Worm (Caenorhabditis elegans) whole organism, L1 larva: ENCODE data around the gene dex-1.

ENCODE experiments used
- C04F5.9 ChIP-seq: sonication (generic microtip); optimal IDR thresholded peaks from 2 replicates; lab custom pipeline; 2016; ENCODE audit warnings: missing genetic modification characterization, missing compliant biosample characterization
- C34B4.2 ChIP-seq: sonication (generic microtip); optimal IDR thresholded peaks from 2 replicates; lab custom pipeline; 2017; ENCODE audit warnings: mild to moderate bottlenecking, missing genetic modification characterization, missing compliant biosample characterization
- Y116A8C.19 ChIP-seq: sonication (generic microtip); optimal IDR thresholded peaks from 2 replicates; lab custom pipeline; 2016; ENCODE audit warnings: missing compliant biosample characterization, missing genetic modification characterization, borderline replicate concordance
- alr-1 ChIP-seq: fragments of 200-800 bp; sonication (Bioruptor generic); optimal IDR thresholded peaks from 2 replicates; lab custom pipeline; 2018; ENCODE audit warnings: borderline replicate concordance, mild to moderate bottlenecking, missing genetic modification characterization, missing compliant biosample characterization
- ceh-82 ChIP-seq, 3 experiments: fragments of 150-350 bp in 1 of 3; sonication (generic microtip) in 2 of 3; optimal IDR thresholded peaks; 2 replicates each; lab custom pipeline; 2014 to 2017; ENCODE audit warnings: missing biosample characterization in 3 of 3, missing genetic modification characterization in 3 of 3
- ceh-88 ChIP-seq: fragments of 200-800 bp; sonication (Bioruptor generic); IDR thresholded peaks from 2 replicates; pipeline ENCODE4 v1.3.6; 2022; ENCODE audit warnings: missing genetic modification characterization, missing compliant biosample characterization
- ceh-90 ChIP-seq: sonication (generic microtip); optimal IDR thresholded peaks from 2 replicates; lab custom pipeline; 2016; ENCODE audit warnings: missing genetic modification characterization, missing compliant biosample characterization
- dpl-1 ChIP-seq, 3 experiments: fragments of 150-350 bp in 2 of 3; sonication (generic microtip) in 1 of 3; optimal IDR thresholded peaks; 2 replicates each; lab custom pipeline; 2014 to 2017; ENCODE audit warnings: missing biosample characterization in 3 of 3, missing genetic modification characterization in 3 of 3, missing genetic modification reagents in 3 of 3
- dsc-1 ChIP-seq: sonication (generic microtip); optimal IDR thresholded peaks from 2 replicates; lab custom pipeline; 2016; ENCODE audit warnings: mild to moderate bottlenecking, missing genetic modification characterization, missing compliant biosample characterization
- efl-1 ChIP-seq, 4 experiments: fragments of 150-350 bp; optimal IDR thresholded peaks in 3 of 4; peaks in 1 of 4; 1 replicate in 1 of 4; 2 replicates in 3 of 4; lab custom pipeline; 2014; ENCODE audit warnings: missing biosample characterization in 2 of 4, missing genetic modification characterization in 2 of 4, missing genetic modification reagents in 2 of 4
- egl-13 ChIP-seq: sonication (generic microtip); optimal IDR thresholded peaks from 2 replicates; lab custom pipeline; 2016; ENCODE audit warnings: missing genotype, missing genetic modification reagents, missing genetic modification characterization, missing compliant biosample characterization
- ets-5 ChIP-seq: fragments of 200-800 bp; sonication (Bioruptor generic); IDR thresholded peaks from 2 replicates; pipeline ENCODE4 v1.3.6; 2022; ENCODE audit warnings: missing genetic modification characterization, missing compliant biosample characterization
- fkh-4 ChIP-seq: sonication (generic microtip); optimal IDR thresholded peaks from 2 replicates; lab custom pipeline; 2016; ENCODE audit warnings: missing compliant biosample characterization, missing genetic modification characterization, borderline replicate concordance
- fkh-8 ChIP-seq: sonication (generic microtip); optimal IDR thresholded peaks from 2 replicates; lab custom pipeline; 2016; ENCODE audit warnings: mild to moderate bottlenecking, missing genetic modification characterization, missing compliant biosample characterization
- fos-1 ChIP-seq: fragments of 150-350 bp; optimal IDR thresholded peaks from 2 replicates; lab custom pipeline; 2014; ENCODE audit warnings: missing biosample characterization, missing genetic modification characterization
- grh-1 ChIP-seq: fragments of 200-800 bp; sonication (Bioruptor generic); IDR thresholded peaks from 2 replicates; pipeline ENCODE4 v1.3.6; 2022; ENCODE audit warnings: missing genetic modification reagents, missing genetic modification characterization, missing compliant biosample characterization
- hlh-17 ChIP-seq: fragments of 200-800 bp; sonication (Bioruptor generic); optimal IDR thresholded peaks from 2 replicates; lab custom pipeline; 2018; ENCODE audit warnings: missing genetic modification characterization, mild to moderate bottlenecking, missing compliant biosample characterization, moderate library complexity, borderline replicate concordance
- irx-1 ChIP-seq: sonication (generic microtip); optimal IDR thresholded peaks from 2 replicates; lab custom pipeline; 2016; ENCODE audit warnings: missing genetic modification characterization, missing compliant biosample characterization
- lin-13 ChIP-seq: fragments of 150-350 bp; optimal IDR thresholded peaks from 2 replicates; lab custom pipeline; 2014; ENCODE audit warnings: missing biosample characterization, missing genetic modification reagents, missing genetic modification characterization
- lin-14 ChIP-seq: fragments of 200-800 bp; sonication (Bioruptor generic); optimal IDR thresholded peaks from 2 replicates; lab custom pipeline; 2018; ENCODE audit warnings: mild to moderate bottlenecking, missing genetic modification characterization, moderate library complexity, missing compliant biosample characterization
- lin-15B ChIP-seq: fragments of 150-350 bp; sonication (generic microtip); optimal IDR thresholded peaks from 3 replicates; lab custom pipeline; 2014; ENCODE audit warnings: missing biosample characterization, missing genetic modification characterization
- lin-35 ChIP-seq, 2 experiments: fragments of 150-350 bp; optimal IDR thresholded peaks; 2 replicates each; lab custom pipeline; 2014; ENCODE audit warnings: missing biosample characterization in 2 of 2, missing genetic modification characterization in 2 of 2, missing genetic modification reagents in 2 of 2
- lin-39 ChIP-seq: fragments of 150-350 bp; optimal IDR thresholded peaks from 2 replicates; lab custom pipeline; 2014; ENCODE audit warnings: missing biosample characterization, missing genetic modification reagents, missing genetic modification characterization
- lsy-2 ChIP-seq, 2 experiments: fragments of 150-350 bp; optimal IDR thresholded peaks; 2 replicates each; lab custom pipeline; 2014; ENCODE audit warnings: missing biosample characterization in 2 of 2, missing genetic modification characterization in 2 of 2
- mep-1 ChIP-seq: fragments of 150-350 bp; optimal IDR thresholded peaks from 2 replicates; lab custom pipeline; 2014; ENCODE audit warnings: missing biosample characterization, missing genetic modification characterization
- nhr-11 ChIP-seq: fragments of 150-350 bp; optimal IDR thresholded peaks from 2 replicates; lab custom pipeline; 2014; ENCODE audit warnings: missing biosample characterization, missing genetic modification characterization
- nhr-19 ChIP-seq: fragments of 200-800 bp; sonication (Bioruptor generic); conservative IDR thresholded peaks from 2 replicates; pipeline ENCODE4 v1.3.6; 2022; ENCODE audit warnings: missing genetic modification characterization, missing compliant biosample characterization
- nhr-20 ChIP-seq: sonication (generic microtip); optimal IDR thresholded peaks from 2 replicates; lab custom pipeline; 2016; ENCODE audit warnings: mild to moderate bottlenecking, missing genetic modification characterization, missing compliant biosample characterization
- nhr-47 ChIP-seq: sonication (generic microtip); optimal IDR thresholded peaks from 2 replicates; lab custom pipeline; 2016; ENCODE audit warnings: mild to moderate bottlenecking, missing genetic modification characterization, moderate library complexity, missing compliant biosample characterization
- nhr-71 ChIP-seq: sonication (generic microtip); optimal IDR thresholded peaks from 2 replicates; lab custom pipeline; 2016; ENCODE audit warnings: mild to moderate bottlenecking, missing genetic modification characterization, moderate library complexity, missing compliant biosample characterization
- nhr-76 ChIP-seq: sonication (generic microtip); optimal IDR thresholded peaks from 2 replicates; lab custom pipeline; 2017; ENCODE audit warnings: missing biosample characterization, missing genetic modification characterization
- nhr-77 ChIP-seq: fragments of 150-350 bp; optimal IDR thresholded peaks from 2 replicates; lab custom pipeline; 2014; ENCODE audit warnings: missing biosample characterization, missing genetic modification characterization
- nhr-85 ChIP-seq: sonication (generic microtip); peaks from one replicate; lab custom pipeline; 2016; ENCODE audit warnings: missing genetic modification characterization, inconsistent platforms, missing compliant biosample characterization
- nhr-90 ChIP-seq: sonication (generic microtip); optimal IDR thresholded peaks from 2 replicates; lab custom pipeline; 2016; ENCODE audit warnings: mild to moderate bottlenecking, missing genetic modification characterization, missing compliant biosample characterization; ENCODE audit not compliant: poor library complexity
- pag-3 ChIP-seq: sonication (generic microtip); optimal IDR thresholded peaks from 2 replicates; lab custom pipeline; 2017; ENCODE audit warnings: missing genetic modification characterization, mild to moderate bottlenecking, missing compliant biosample characterization, antibody characterized with exemption, borderline replicate concordance; ENCODE audit not compliant: insufficient read depth
- pax-3 ChIP-seq: fragments of 200-800 bp; sonication (Bioruptor generic); optimal IDR thresholded peaks from 2 replicates; lab custom pipeline; 2018; ENCODE audit warnings: mild to moderate bottlenecking, missing genetic modification characterization, moderate library complexity, missing compliant biosample characterization
- skn-1 ChIP-seq: fragments of 150-350 bp; optimal IDR thresholded peaks from 2 replicates; lab custom pipeline; 2014; ENCODE audit warnings: missing biosample characterization, missing genetic modification characterization
- snpc-4 ChIP-seq: fragments of 150-350 bp; optimal IDR thresholded peaks from 2 replicates; lab custom pipeline; 2014; ENCODE audit warnings: missing biosample characterization, missing genetic modification characterization
- snu-23 ChIP-seq: sonication (generic microtip); optimal IDR thresholded peaks from 2 replicates; lab custom pipeline; 2016; ENCODE audit warnings: missing genetic modification characterization, missing compliant biosample characterization
- sox-4 ChIP-seq: sonication (generic microtip); optimal IDR thresholded peaks from 2 replicates; lab custom pipeline; 2016; ENCODE audit warnings: missing genetic modification characterization, missing compliant biosample characterization
- swsn-7 ChIP-seq: sonication (generic microtip); optimal IDR thresholded peaks from 2 replicates; lab custom pipeline; 2016; ENCODE audit warnings: missing genetic modification characterization, missing compliant biosample characterization
- tbx-2 ChIP-seq: sonication (generic microtip); optimal IDR thresholded peaks from 2 replicates; lab custom pipeline; 2016; ENCODE audit warnings: missing genetic modification characterization, missing compliant biosample characterization
- tlp-1 ChIP-seq: fragments of 150-350 bp; optimal IDR thresholded peaks from 2 replicates; lab custom pipeline; 2014; ENCODE audit warnings: missing biosample characterization, missing genetic modification characterization
- unc-86 ChIP-seq: sonication (generic microtip); optimal IDR thresholded peaks from 2 replicates; lab custom pipeline; 2016; ENCODE audit warnings: missing genetic modification characterization, missing compliant biosample characterization
- zag-1 ChIP-seq: fragments of 150-350 bp; optimal IDR thresholded peaks from 2 replicates; lab custom pipeline; 2014; ENCODE audit warnings: missing biosample characterization, missing genetic modification characterization
- ztf-11 ChIP-seq, 2 experiments: sonication (generic microtip); optimal IDR thresholded peaks; 2 replicates each; lab custom pipeline; 2016 to 2017; ENCODE audit warnings: missing genetic modification characterization in 2 of 2, missing biosample characterization in 1 of 2, missing compliant biosample characterization in 1 of 2
- ztf-4 ChIP-seq: fragments of 150-350 bp; optimal IDR thresholded peaks from 2 replicates; lab custom pipeline; 2014; ENCODE audit warnings: missing biosample characterization, missing genetic modification characterization

The dex-1 gene

DNA sequence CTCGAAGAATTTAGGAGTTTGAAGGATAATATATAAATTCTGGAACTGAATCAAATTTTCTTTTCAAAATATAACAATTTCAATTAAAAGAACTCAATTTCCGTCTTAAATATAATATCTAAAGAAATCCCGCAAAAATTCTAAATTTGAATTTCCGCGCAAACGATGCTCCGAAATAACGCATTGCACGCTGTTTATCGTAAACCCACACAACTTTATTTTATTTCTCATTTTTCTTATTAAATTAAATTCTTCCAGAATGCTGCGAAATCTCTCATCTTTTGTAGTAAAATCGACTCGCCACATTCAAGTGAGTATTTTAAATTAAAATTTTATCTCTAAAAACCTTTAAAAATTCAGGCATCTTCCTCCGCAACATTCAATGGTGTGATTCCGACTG, 26.9 kb upstream of the dex-1 start, which contains the start of gene R02F2.9 (continued):
- no peak for TF ChIP-seq zag-1 (tag; lab: Kevin White, UChicago)
- TF ChIP-seq tbx-2 (tag; lab: Kevin White, UChicago), result peak; percentile 70
- TF ChIP-seq alr-1 (tag; lab: Kevin White, UChicago), result no peak
- TF ChIP-seq C04F5.9 (tag; lab: Kevin White, UChicago), result peak; percentile 5
- TF ChIP-seq lin-13 (GFP tag; lab: Kevin White, UChicago), result peak; percentile 29
- no peak for TF ChIP-seq pag-3 (tag; lab: Kevin White, UChicago)
- TF ChIP-seq irx-1 (tag; lab: Kevin White, UChicago), result peak; percentile 20
- peak; percentile 53 for TF ChIP-seq mep-1 (tag; lab: Kevin White, UChicago)
- TF ChIP-seq Y116A8C.19 (tag; lab: Kevin White, UChicago), result no peak
- TF ChIP-seq ztf-11 (tag; optimal IDR thresholded peaks at IDR 0.05; lab: Kevin White, UChicago), result no peak
- TF ChIP-seq dpl-1 (GFP tag; optimal IDR thresholded peaks at IDR 0.05; lab: Kevin White, UChicago), result peak; percentile 91 to 95 (median 94)
- TF ChIP-seq efl-1 (optimal IDR thresholded peaks at IDR 0.05; lab: Kevin White, UChicago), result peak; percentile 62 to 93
- peak; percentile 94 to 99 for TF ChIP-seq efl-1 (GFP tag; optimal IDR thresholded peaks at IDR 0.05 in 1 of 2; lab: Kevin White, UChicago)
- TF ChIP-seq tlp-1 (tag; lab: Kevin White, UChicago), result no peak
- TF ChIP-seq swsn-7, result peak; percentile 71
- peak; percentile 32 for TF ChIP-seq lin-15B (tag; lab: Kevin White, UChicago)
- peak; percentile 74 for TF ChIP-seq skn-1 (tag; lab: Kevin White, UChicago)
- TF ChIP-seq ceh-82 (tag; optimal IDR thresholded peaks at IDR 0.05; lab: Kevin White, UChicago), result peak in 2 of 3 experiments; percentile 44 to 57
- TF ChIP-seq nhr-76, result no peak
- TF ChIP-seq snpc-4 (tag; lab: Kevin White, UChicago), result peak; percentile 17
- TF ChIP-seq lin-35 (GFP tag; optimal IDR thresholded peaks at IDR 0.05; lab: Kevin White, UChicago), result peak; percentile 91 to 96
- TF ChIP-seq nhr-71 (tag; lab: Kevin White, UChicago), result peak; percentile 82
- TF ChIP-seq snu-23, result peak; percentile 74
- peak; percentile 53; the same call in 1 of the 2 replicates for TF ChIP-seq grh-1
- TF ChIP-seq ceh-90, result peak; percentile 37
- peak; percentile 75 for TF ChIP-seq nhr-85
- TF ChIP-seq, all 84 proteins: peak for 37

DNA sequence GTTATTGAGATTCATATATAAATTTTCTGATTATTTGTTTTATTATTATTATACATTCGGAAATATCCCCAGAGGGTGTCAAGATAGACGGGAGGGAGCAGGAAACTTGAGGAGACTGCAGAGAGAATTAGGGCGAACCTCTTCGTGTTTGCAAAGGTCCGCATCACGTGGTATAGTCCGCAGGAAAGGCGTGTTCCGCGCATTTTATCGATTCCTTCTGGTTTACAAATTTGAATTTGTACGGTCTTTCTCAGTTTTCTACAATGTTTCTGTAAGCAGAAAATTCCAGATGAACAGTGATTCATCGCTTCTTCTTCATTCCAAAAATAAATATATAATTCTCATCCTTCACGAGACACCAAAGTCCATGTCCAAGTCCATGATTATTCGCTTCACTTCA, 26.0 kb upstream of the dex-1 start:
- TF ChIP-seq efl-1 (optimal IDR thresholded peaks at IDR 0.05; lab: Kevin White, UChicago) (no peak), efl-1 (GFP tag; optimal IDR thresholded peaks at IDR 0.05 in 1 of 2; lab: Kevin White, UChicago) (peak in 1 of 2 experiments; percentile 44), C34B4.2 (tag; lab: Kevin White, UChicago) (no peak), ets-5 (no peak), ztf-11 (tag; optimal IDR thresholded peaks at IDR 0.05; lab: Kevin White, UChicago) (peak in 1 of 2 experiments; percentile 10), zag-1 (tag; lab: Kevin White, UChicago) (no peak), lin-14 (peak; percentile 8), pax-3 (tag; lab: Kevin White, UChicago) (no peak), nhr-85 (no peak), nhr-76 (no peak)

DNA sequence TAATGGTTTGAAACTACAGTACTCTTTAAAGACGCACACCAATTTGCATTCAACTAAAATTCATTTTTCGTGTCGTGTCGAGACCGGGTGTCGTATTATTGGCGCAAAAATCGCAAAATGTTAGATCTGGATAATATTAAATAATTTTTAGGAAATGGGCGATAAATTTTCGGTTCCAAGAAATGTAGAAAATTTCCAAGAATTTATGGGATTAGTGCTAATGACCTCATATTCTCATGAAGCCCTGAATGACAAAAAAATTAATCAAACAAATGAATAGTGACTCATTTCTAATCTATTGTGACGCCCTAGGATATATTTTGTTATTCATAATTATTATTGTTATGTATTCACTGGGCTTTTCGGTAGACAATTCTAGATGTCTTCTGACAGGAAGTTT, 25.2 kb upstream of the dex-1 start:
- no peak for TF ChIP-seq C04F5.9 (tag; lab: Kevin White, UChicago)
- peak; percentile 30 for TF ChIP-seq egl-13
- TF ChIP-seq nhr-90, result no peak
- TF ChIP-seq fos-1 (tag; lab: Kevin White, UChicago), result peak; percentile 35
- TF ChIP-seq swsn-7, result peak; percentile 19
- no peak for TF ChIP-seq mep-1 (tag; lab: Kevin White, UChicago)
- peak; percentile 99 for TF ChIP-seq dsc-1
- TF ChIP-seq fkh-4, result peak; percentile 58
- peak; percentile 56 for TF ChIP-seq nhr-11
- peak; percentile 19 for TF ChIP-seq nhr-20
- TF ChIP-seq unc-86 (tag; lab: Kevin White, UChicago), result peak; percentile 8
- TF ChIP-seq pax-3 (tag; lab: Kevin White, UChicago), result peak; percentile 83
- TF ChIP-seq snpc-4 (tag; lab: Kevin White, UChicago), result no peak
- no peak for TF ChIP-seq ceh-88 (GFP tag; lab: Robert Waterston, UW)
- TF ChIP-seq lsy-2 (tag; optimal IDR thresholded peaks at IDR 0.05; lab: Kevin White, UChicago), result peak; percentile 7 to 19
- TF ChIP-seq lin-39 (tag; lab: Kevin White, UChicago), result no peak
- peak; percentile 17 for TF ChIP-seq lin-14
- peak; percentile 84 for TF ChIP-seq nhr-47 (tag; lab: Kevin White, UChicago)
- TF ChIP-seq sox-4 (tag; lab: Kevin White, UChicago), result peak; percentile 80
- no peak for TF ChIP-seq ztf-4 (tag; lab: Kevin White, UChicago)
- no peak for TF ChIP-seq nhr-77 (tag; lab: Kevin White, UChicago)
- no peak for TF ChIP-seq hlh-17
- TF ChIP-seq fkh-8, result peak; percentile 88
- no peak for TF ChIP-seq nhr-19 (GFP tag; lab: Robert Waterston, UW)
